Fruit fly (Drosophila melanogaster) ovary, adult (tissue): ENCODE data around the gene CG42495.

Experiments used
- CG17801 ChIP-seq: fragments of 200-800 bp; optimal IDR thresholded peaks from 2 replicates; lab custom pipeline; 2019; ENCODE audit warnings: missing biosample characterization, mild to moderate bottlenecking, missing genetic modification characterization, moderate library complexity; ENCODE audit not compliant: partially characterized antibody

CG42495 gene

DNA sequence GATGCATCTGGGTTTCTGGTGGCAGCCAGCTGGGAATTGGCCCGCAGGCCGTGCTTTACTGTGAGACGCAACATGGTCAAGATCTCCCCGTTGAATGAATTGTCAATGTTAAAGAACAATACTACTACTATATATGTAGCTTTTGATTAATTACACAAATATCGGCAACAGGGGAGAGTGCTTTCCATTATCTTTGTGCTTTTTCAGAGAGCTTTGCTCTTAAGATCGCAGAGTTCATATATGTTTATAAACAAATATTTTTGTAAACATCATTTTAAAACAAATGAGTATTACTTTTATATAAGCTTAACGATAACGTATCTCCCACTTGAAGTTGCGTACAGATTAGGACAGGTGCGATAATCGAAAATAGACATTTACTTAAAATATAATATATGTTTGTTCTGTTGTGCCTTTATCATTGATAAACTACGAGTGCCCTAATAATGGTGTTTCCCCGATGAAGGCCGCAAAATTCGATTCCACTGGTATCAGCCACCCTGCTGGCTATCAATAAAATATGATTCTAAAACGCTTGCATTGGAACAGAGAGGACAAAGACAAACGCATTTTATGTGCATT is 19.1 kb downstream of the CG42495 start, which contains the start of gene Cyp12c1:
TSS of gene Cyp12c1 (minus strand) at position 100 of the 582 bp plus-strand sequence.
- TF ChIP-seq CG17801 (GFP tag; lab: Kevin White, UChicago): no peak

DNA sequence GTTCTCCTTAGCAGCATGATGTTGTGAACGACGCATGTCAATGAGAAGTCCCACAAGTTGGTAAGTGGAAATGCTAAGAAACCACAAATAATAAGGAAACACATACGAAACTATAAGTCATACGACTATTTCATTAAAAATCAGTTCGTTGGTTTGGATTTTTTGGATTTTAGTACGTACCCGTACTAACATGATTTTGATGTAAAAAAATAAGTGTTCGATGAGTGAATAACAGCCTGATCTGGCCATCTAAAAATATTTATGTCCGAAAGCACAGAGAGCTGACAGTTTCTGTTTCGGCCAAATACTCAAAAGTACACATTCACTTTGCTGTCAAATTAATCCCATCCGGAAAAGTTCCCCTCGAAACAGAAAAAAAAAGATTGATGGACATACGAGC is 26.7 kb downstream of the CG42495 start, which contains the start of gene CG6893:
TSS of gene CG6893 (plus strand) at position 301 of the 400 bp plus-strand sequence.
- no peak for TF ChIP-seq CG17801 (GFP tag; lab: Kevin White, UChicago)

dm6 chr3L:18698312-18698711 is 31.2 kb downstream of the CG42495 start, which contains the start of gene Dic4:
Gene Dic4, minus strand, starts transcription at chr3L:18698412.
- TF ChIP-seq CG17801 (GFP tag; lab: Kevin White, UChicago): no peak
